Fruit fly (Drosophila melanogaster) whole organism, wandering third instar larva: ENCODE data around the gene Dhfr.

Experiments used
- Abd-B ChIP-seq: fragments of >200 bp; optimal IDR thresholded peaks from 2 replicates; lab custom pipeline; 2017; ENCODE audit warnings: missing biosample characterization, missing genetic modification characterization
- CG32264 ChIP-seq: fragments of 200-800 bp; sonication (Bioruptor generic); optimal IDR thresholded peaks from 2 replicates; lab custom pipeline; 2016; ENCODE audit warnings: missing biosample characterization, missing genetic modification characterization
- CG9705 ChIP-seq: fragments of 200-800 bp; sonication (Bioruptor generic); optimal IDR thresholded peaks from 2 replicates; lab custom pipeline; 2018; ENCODE audit warnings: missing biosample characterization, mild to moderate bottlenecking, missing genetic modification characterization
- CrebA ChIP-seq: fragments of 200-800 bp; sonication (Bioruptor generic); optimal IDR thresholded peaks from 2 replicates; lab custom pipeline; 2016; ENCODE audit warnings: missing biosample characterization, mild to moderate bottlenecking, missing genetic modification characterization, borderline replicate concordance
- Dfd ChIP-seq: fragments of >200 bp; optimal IDR thresholded peaks from 2 replicates; lab custom pipeline; 2017; ENCODE audit warnings: missing biosample characterization, missing genetic modification characterization
- Dif ChIP-seq: fragments of 200-275, 200-300 bp; sonication (Bioruptor generic); optimal IDR thresholded peaks from 2 replicates; lab custom pipeline; 2018; ENCODE audit warnings: missing biosample characterization, missing genetic modification characterization; ENCODE audit not compliant: partially characterized antibody
- GATAd ChIP-seq: sonication (Bioruptor generic); optimal IDR thresholded peaks from 2 replicates; lab custom pipeline; 2016; ENCODE audit warnings: missing biosample characterization, missing genetic modification characterization
- HLH106 ChIP-seq: fragments of 200-800 bp; optimal IDR thresholded peaks from 3 replicates; lab custom pipeline; 2019; ENCODE audit warnings: missing biosample characterization, mild to moderate bottlenecking, missing genetic modification characterization, moderate library complexity
- Hnf4 ChIP-seq: fragments of 200-800 bp; sonication (Bioruptor generic); optimal IDR thresholded peaks from 2 replicates; lab custom pipeline; 2016; ENCODE audit warnings: missing biosample characterization, mild to moderate bottlenecking, missing genetic modification characterization
- Hr78 ChIP-seq: fragments of >200 bp; optimal IDR thresholded peaks from 2 replicates; lab custom pipeline; 2017; ENCODE audit warnings: missing biosample characterization, missing genetic modification characterization
- Hr83 ChIP-seq: fragments of 200-300 bp; sonication (Bioruptor generic); optimal IDR thresholded peaks from 2 replicates; lab custom pipeline; 2016; ENCODE audit warnings: missing biosample characterization, mild to moderate bottlenecking, missing genetic modification characterization, moderate library complexity; ENCODE audit not compliant: poor library complexity, severe bottlenecking
- Jra ChIP-seq: sonication (Bioruptor generic); optimal IDR thresholded peaks from 2 replicates; lab custom pipeline; 2016; ENCODE audit warnings: missing biosample characterization, missing genetic modification characterization
- Mio ChIP-seq: sonication (Bioruptor generic); optimal IDR thresholded peaks from 2 replicates; lab custom pipeline; 2016; ENCODE audit warnings: missing biosample characterization, missing genetic modification characterization
- Myc ChIP-seq: fragments of >200 bp; optimal IDR thresholded peaks from 2 replicates; lab custom pipeline; 2017
- N ChIP-seq: fragments of >200 bp; optimal IDR thresholded peaks from 2 replicates; lab custom pipeline; 2018; ENCODE audit warnings: missing biosample characterization, missing external identifiers, missing genetic modification characterization
- OdsH ChIP-seq: fragments of 200-800 bp; sonication (Bioruptor generic); optimal IDR thresholded peaks from 2 replicates; lab custom pipeline; 2016; ENCODE audit warnings: missing biosample characterization, mild to moderate bottlenecking, missing genetic modification characterization
- Rel ChIP-seq, 2 experiments: fragments of 200-800 bp; sonication (Bioruptor generic) in 1 of 2; optimal IDR thresholded peaks; 2 replicates in 1 of 2; 3 replicates in 1 of 2; lab custom pipeline; 2016 to 2019; ENCODE audit warnings: mild to moderate bottlenecking in 2 of 2, missing biosample characterization in 2 of 2, missing genetic modification characterization in 2 of 2, moderate library complexity in 1 of 2
- Sp1 ChIP-seq: fragments of 200-800 bp; sonication (Bioruptor generic); optimal IDR thresholded peaks from 3 replicates; lab custom pipeline; 2019; ENCODE audit warnings: missing biosample characterization, mild to moderate bottlenecking, missing genetic modification characterization, moderate library complexity
- Vsx2 ChIP-seq: fragments of 200-300, 225-300 bp; sonication (Bioruptor generic); optimal IDR thresholded peaks from 2 replicates; lab custom pipeline; 2018; ENCODE audit warnings: missing biosample characterization, missing genetic modification characterization; ENCODE audit not compliant: partially characterized antibody
- br ChIP-seq: fragments of 200-800 bp; sonication (Bioruptor generic); optimal IDR thresholded peaks from 2 replicates; lab custom pipeline; 2016; ENCODE audit warnings: missing biosample characterization, missing genetic modification characterization
- brk ChIP-seq: fragments of 200-800 bp; sonication (Bioruptor generic); optimal IDR thresholded peaks from 2 replicates; lab custom pipeline; 2016; ENCODE audit warnings: missing biosample characterization, mild to moderate bottlenecking, missing genetic modification characterization
- dl ChIP-seq, 2 experiments: fragments of 175-275, 200-275 bp in 1 of 2; fragments of 200-275 bp in 1 of 2; sonication (Bioruptor generic); optimal IDR thresholded peaks; lab custom pipeline; 2018; ENCODE audit warnings: mild to moderate bottlenecking in 2 of 2, missing biosample characterization in 2 of 2, missing genetic modification characterization in 2 of 2, moderate library complexity in 2 of 2; ENCODE audit not compliant: partially characterized antibody in 2 of 2, insufficient read depth in 1 of 2
- dmrt93B ChIP-seq: fragments of 200-800 bp; sonication (Bioruptor generic); optimal IDR thresholded peaks from 2 replicates; lab custom pipeline; 2018; ENCODE audit warnings: missing biosample characterization, mild to moderate bottlenecking, missing genetic modification characterization
- dsf ChIP-seq: sonication (Bioruptor generic); optimal IDR thresholded peaks from 2 replicates; lab custom pipeline; 2016; ENCODE audit warnings: missing biosample characterization, missing genetic modification characterization, borderline replicate concordance
- ey ChIP-seq: fragments of 200-800 bp; sonication (Bioruptor generic); optimal IDR thresholded peaks from 2 replicates; lab custom pipeline; 2016; ENCODE audit warnings: missing biosample characterization, missing genetic modification characterization
- foxo ChIP-seq, 2 experiments: fragments of 200-800 bp; sonication (Bioruptor generic); optimal IDR thresholded peaks; 2 replicates in 1 of 2; 3 replicates in 1 of 2; lab custom pipeline; 2016 to 2017; ENCODE audit warnings: missing biosample characterization in 2 of 2, missing genetic modification characterization in 2 of 2
- fru ChIP-seq: fragments of 200-800 bp; sonication (Bioruptor generic); optimal IDR thresholded peaks from 3 replicates; lab custom pipeline; 2016; ENCODE audit warnings: missing biosample characterization, mild to moderate bottlenecking, missing genetic modification characterization
- h ChIP-seq: fragments of 200-800 bp; sonication (Bioruptor generic); optimal IDR thresholded peaks from 3 replicates; lab custom pipeline; 2016; ENCODE audit warnings: missing biosample characterization, mild to moderate bottlenecking, missing genetic modification characterization
- jim ChIP-seq: fragments of 175-275, 200-325 bp; sonication (Bioruptor generic); optimal IDR thresholded peaks from 2 replicates; lab custom pipeline; 2016; ENCODE audit warnings: missing biosample characterization, mild to moderate bottlenecking, missing genetic modification characterization
- lola ChIP-seq: fragments of >200 bp; optimal IDR thresholded peaks from 2 replicates; lab custom pipeline; 2017; ENCODE audit warnings: missing biosample characterization, missing genetic modification characterization
- pan ChIP-seq: fragments of >200 bp; optimal IDR thresholded peaks from 2 replicates; lab custom pipeline; 2017
- psq ChIP-seq: fragments of 200-800 bp; sonication (Bioruptor generic); optimal IDR thresholded peaks from 3 replicates; lab custom pipeline; 2017; ENCODE audit warnings: missing biosample characterization, mild to moderate bottlenecking, missing genetic modification characterization, moderate library complexity
- rgr ChIP-seq: fragments of 200-800 bp; sonication (Bioruptor generic); optimal IDR thresholded peaks from 3 replicates; lab custom pipeline; 2016; ENCODE audit warnings: missing biosample characterization, mild to moderate bottlenecking, missing genetic modification characterization
- sage ChIP-seq: fragments of 200-800 bp; sonication (Bioruptor generic); optimal IDR thresholded peaks from 2 replicates; lab custom pipeline; 2016; ENCODE audit warnings: missing biosample characterization, mild to moderate bottlenecking, missing genetic modification characterization
- sv ChIP-seq: fragments of 200-800 bp; sonication (Bioruptor generic); optimal IDR thresholded peaks from 3 replicates; lab custom pipeline; 2016; ENCODE audit warnings: missing biosample characterization, missing genetic modification characterization
- tai ChIP-seq: sonication (Bioruptor generic); optimal IDR thresholded peaks from 2 replicates; lab custom pipeline; 2016; ENCODE audit warnings: missing biosample characterization, missing genetic modification characterization
- usp ChIP-seq: fragments of >200 bp; optimal IDR thresholded peaks from 2 replicates; lab custom pipeline; 2017; ENCODE audit warnings: missing biosample characterization, missing genetic modification characterization
- woc ChIP-seq: sonication (Bioruptor generic); optimal IDR thresholded peaks from 2 replicates; lab custom pipeline; 2016; ENCODE audit warnings: missing biosample characterization, mild to moderate bottlenecking, missing genetic modification characterization

Gene Dhfr

DNA sequence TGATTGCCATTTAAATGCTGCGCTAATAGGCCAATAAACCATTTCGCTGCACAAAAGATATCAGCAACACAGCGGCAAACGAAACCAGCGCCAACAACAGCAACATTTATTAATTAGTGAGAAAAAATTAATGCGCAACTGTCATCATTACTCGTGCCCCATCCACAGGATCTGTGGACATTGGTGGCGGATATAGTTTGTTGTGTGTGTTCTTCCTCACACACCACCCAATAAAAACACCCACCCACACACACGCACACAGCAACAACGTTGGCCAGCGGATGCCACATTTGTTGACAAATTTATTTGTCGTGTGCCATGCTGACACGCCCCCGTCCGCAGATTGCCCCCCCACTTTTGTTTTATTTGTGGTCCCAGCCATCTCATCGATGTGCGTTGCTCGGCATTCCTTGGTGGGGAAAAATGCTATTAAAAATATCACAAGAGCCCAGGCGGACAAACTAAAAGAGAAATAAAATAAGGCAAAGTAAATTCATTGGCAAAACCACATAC, 37.2 kb downstream of the Dhfr start:
- TF ChIP-seq sage (GFP tag; lab: Kevin White, UChicago) = no peak
- no peak for TF ChIP-seq Hr78
- no peak for TF ChIP-seq dsf (GFP tag; lab: Kevin White, UChicago)
- no peak for TF ChIP-seq N (GFP tag; lab: Kevin White, UChicago)

DNA sequence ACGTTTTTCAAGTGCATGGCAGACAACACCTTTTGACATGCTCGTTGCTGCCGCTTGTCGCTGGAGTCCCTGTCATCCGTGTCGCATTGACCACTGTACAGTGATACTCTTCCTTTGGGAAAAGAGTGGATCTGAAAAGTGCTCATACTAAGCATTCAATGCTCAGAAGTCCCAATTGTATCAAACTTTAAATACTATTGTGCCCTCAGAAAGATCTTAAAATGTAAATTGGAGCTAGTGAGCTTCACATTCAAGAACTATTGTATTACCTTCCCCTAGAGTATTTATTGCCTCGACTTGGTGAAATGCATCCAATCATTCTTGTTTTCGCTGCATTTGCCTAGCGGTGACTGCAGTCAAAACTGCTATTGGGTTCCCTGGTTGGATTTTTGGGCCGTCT, 42.4 kb downstream of the Dhfr start:
- TF ChIP-seq Hnf4 (GFP tag; lab: Kevin White, UChicago) = no peak
- no peak for TF ChIP-seq Hr83 (GFP tag; lab: Kevin White, UChicago)
- peak; percentile 14 for TF ChIP-seq woc (GFP tag; lab: Kevin White, UChicago)

DNA sequence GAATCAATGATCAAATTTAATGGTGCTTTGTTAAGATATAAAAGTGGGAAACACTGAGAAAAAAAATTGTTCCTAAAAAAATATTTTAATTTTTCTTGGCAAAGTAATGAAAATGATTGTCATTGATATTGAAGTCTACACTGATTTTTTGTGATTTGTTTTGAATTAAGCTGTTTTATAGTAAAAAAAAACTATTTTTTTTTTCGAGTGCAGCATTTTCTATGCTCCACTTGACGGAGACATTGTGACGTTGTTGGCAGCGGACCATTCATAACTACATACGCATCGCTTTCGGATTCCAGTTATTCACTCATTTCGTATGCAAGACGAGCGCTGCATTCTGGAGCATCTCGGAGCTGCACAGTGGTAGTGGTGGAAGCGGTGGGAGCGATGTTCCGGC, 43.2 kb downstream of the Dhfr start:
- TF ChIP-seq Hr83 (GFP tag; lab: Kevin White, UChicago) (no peak), psq (peak; percentile 43), N (GFP tag; lab: Kevin White, UChicago) (no peak), fru (GFP tag; lab: Kevin White, UChicago) (peak; percentile 67), Rel (GFP tag; optimal IDR thresholded peaks at IDR 0.05; lab: Kevin White, UChicago) (no peak), Rel (tag; optimal IDR thresholded peaks at IDR 0.05; lab: Kevin White, UChicago) (no peak), Dfd (no peak), Hr78 (no peak), CrebA (GFP tag; lab: Kevin White, UChicago) (no peak), rgr (peak; percentile 22), Mio (GFP tag; lab: Kevin White, UChicago) (no peak), tai (GFP tag; lab: Kevin White, UChicago) (no peak), Hnf4 (GFP tag; lab: Kevin White, UChicago) (no peak), CG9705 (GFP tag; lab: Kevin White, UChicago) (no peak), h (GFP tag; lab: Kevin White, UChicago) (peak; percentile 57), pan (lab: Kevin White, UChicago) (no peak), OdsH (GFP tag; lab: Kevin White, UChicago) (peak; percentile 27), foxo (GFP tag; optimal IDR thresholded peaks at IDR 0.05; lab: Kevin White, UChicago) (peak in 1 of 2 experiments; percentile 58), GATAd (GFP tag; lab: Kevin White, UChicago) (no peak), Dif (GFP tag; lab: Kevin White, UChicago) (no peak), HLH106 (tag; lab: Kevin White, UChicago) (peak; percentile 61), Abd-B (no peak), br (GFP tag; lab: Kevin White, UChicago) (no peak), Jra (GFP tag; lab: Kevin White, UChicago) (no peak), dmrt93B (GFP tag; lab: Kevin White, UChicago) (peak; percentile 18), brk (GFP tag; lab: Kevin White, UChicago) (no peak), Vsx2 (GFP tag; lab: Kevin White, UChicago) (no peak), dl (GFP tag; optimal IDR thresholded peaks at IDR 0.05; lab: Kevin White, UChicago; ENCODE audit: insufficient read depth in 1 of 2, partially characterized antibody in 2 of 2) (no peak), dsf (GFP tag; lab: Kevin White, UChicago) (no peak), Sp1 (peak; percentile 65), jim (GFP tag; lab: Kevin White, UChicago) (no peak), lola (GFP tag; lab: Kevin White, UChicago) (no peak), woc (GFP tag; lab: Kevin White, UChicago) (peak; percentile 9), usp (GFP tag; lab: Kevin White, UChicago) (no peak), CG32264 (GFP tag; lab: Kevin White, UChicago) (no peak), ey (GFP tag; lab: Kevin White, UChicago) (peak; percentile 23), sage (GFP tag; lab: Kevin White, UChicago) (peak; percentile 8), sv (GFP tag; lab: Kevin White, UChicago) (no peak), Myc (lab: Kevin White, UChicago) (no peak)
